Fruit fly (Drosophila melanogaster): ENCODE data around the gene CG11563.

CG11563 gene

dm6 chr3R:31758587-31759167, 21.8 kb downstream of the CG11563 start, which contains the start of gene CG2187 (continued):
- TF ChIP-seq HLHmδ (GFP tag; optimal IDR thresholded peaks at IDR 0.05) (no peak), CG10979 (tag; optimal IDR thresholded peaks at IDR 0.05) (no peak), CG12219 (GFP tag; optimal IDR thresholded peaks at IDR 0.05) (peak; percentile 9), CG3407 (GFP tag; optimal IDR thresholded peaks at IDR 0.05) (peak; percentile 0), CG8944 (GFP tag; optimal IDR thresholded peaks at IDR 0.05) (no peak), grau (tag; optimal IDR thresholded peaks at IDR 0.05) (no peak), CG4707 (GFP tag; optimal IDR thresholded peaks at IDR 0.05) (peak; percentile 3), lmd (GFP tag; IDR thresholded peaks at IDR 0.05) (no peak), ATbp (GFP tag; optimal IDR thresholded peaks at IDR 0.05) (peak; percentile 61), hkb (optimal IDR thresholded peaks at IDR 0.05) (no peak), hkb (GFP tag; IDR thresholded peaks at IDR 0.05) (peak; percentile 13; the same call in 1 of the 2 replicates), CG12104 (GFP tag; optimal IDR thresholded peaks at IDR 0.05) (peak; percentile 12), bsh (GFP tag; optimal IDR thresholded peaks at IDR 0.05) (peak in 1 of 2 experiments; percentile 29), CG6791 (GFP tag; IDR thresholded peaks at IDR 0.05; ENCODE audit: partially characterized antibody) (no peak), Med (GFP tag) (peak; percentile 75), CG10366 (GFP tag; IDR thresholded peaks at IDR 0.05) (no peak), ro (GFP tag; IDR thresholded peaks at IDR 0.05) (no peak), Fer3 (tag; optimal IDR thresholded peaks at IDR 0.05) (peak; percentile 17), caup (GFP tag; optimal IDR thresholded peaks at IDR 0.05; ENCODE audit: severe bottlenecking) (peak; percentile 16), CG6683 (GFP tag; optimal IDR thresholded peaks at IDR 0.05) (no peak), Hr51 (GFP tag; optimal IDR thresholded peaks at IDR 0.05) (no peak), mirr (GFP tag; optimal IDR thresholded peaks at IDR 0.05) (peak; percentile 0), BtbVII (GFP tag; optimal IDR thresholded peaks at IDR 0.05) (peak; percentile 32), Asciz (GFP tag; optimal IDR thresholded peaks at IDR 0.05) (peak; percentile 21), CG4404 (GFP tag; IDR thresholded peaks at IDR 0.05) (no peak), unpg (GFP tag; optimal IDR thresholded peaks at IDR 0.05) (peak; percentile 16), ci (GFP tag; IDR thresholded peaks at IDR 0.05) (peak; percentile 60), odd (GFP tag; optimal IDR thresholded peaks at IDR 0.05) (peak; percentile 14), Hr78 (GFP tag; optimal IDR thresholded peaks at IDR 0.05) (peak in 1 of 2 experiments; percentile 9), CG10431 (GFP tag; optimal IDR thresholded peaks at IDR 0.05) (peak; percentile 25), stc (GFP tag; IDR thresholded peaks at IDR 0.05) (0 out of 2 replicates have a peak, but pooled peaks have one; percentile 17), CG15479 (GFP tag; optimal IDR thresholded peaks at IDR 0.05) (peak; percentile 27)

dm6 chr3R:31761529-31762009, 24.7 kb downstream of the CG11563 start, which contains the start of gene Smvt:
Gene Smvt, minus strand, starts transcription at chr3R:31761579.
- TF ChIP-seq CG15479 (GFP tag; optimal IDR thresholded peaks at IDR 0.05), result peak; percentile 10
- peak in 1 of 2 experiments; percentile 80 for TF ChIP-seq Pdp1 (GFP tag; optimal IDR thresholded peaks at IDR 0.05)
- 0 out of 3 replicates have a peak, but pooled peaks have one; percentile 16 for TF ChIP-seq vnd (GFP tag; IDR thresholded peaks at IDR 0.05; ENCODE audit: partially characterized antibody)
- TF ChIP-seq CG7786 (GFP tag; optimal IDR thresholded peaks at IDR 0.05), result no peak

- TF ChIP-seq CG30431 (GFP tag; optimal IDR thresholded peaks at IDR 0.05), result no peak
- no peak for TF ChIP-seq TFAM (GFP tag; optimal IDR thresholded peaks at IDR 0.05)
- TF ChIP-seq her (GFP tag; optimal IDR thresholded peaks at IDR 0.05), result no peak
- no peak for TF ChIP-seq CG9932 (GFP tag; IDR thresholded peaks at IDR 0.05)
- no peak for TF ChIP-seq CG32772 (GFP tag; IDR thresholded peaks at IDR 0.05)
- TF ChIP-seq CG7963 (GFP tag; IDR thresholded peaks at IDR 0.05; ENCODE audit: partially characterized antibody), result no peak
- no peak for TF ChIP-seq ab (GFP tag; optimal IDR thresholded peaks at IDR 0.05)
- peak; percentile 12 for TF ChIP-seq CG10979 (tag; optimal IDR thresholded peaks at IDR 0.05)
- no peak for TF ChIP-seq dati (GFP tag; IDR thresholded peaks at IDR 0.05)
- no peak for TF ChIP-seq ase (GFP tag; IDR thresholded peaks at IDR 0.05)
- TF ChIP-seq CG4854 (GFP tag; optimal IDR thresholded peaks at IDR 0.05), result no peak
- no peak for TF ChIP-seq ttk (GFP tag; IDR thresholded peaks at IDR 0.05)
- no peak for TF ChIP-seq wdn (GFP tag; IDR thresholded peaks at IDR 0.05)
- TF ChIP-seq Hey (tag; optimal IDR thresholded peaks at IDR 0.05), result no peak
Measured at dm6 chr3R:31762672-31763071, 25.8 kb downstream of the CG11563 start.
